Fruit fly (Drosophila melanogaster) whole organism: ENCODE measurements around the gene CG45067.

Experiments used
- Dll ChIP-seq: fragments of >200 bp; optimal IDR thresholded peaks from 2 replicates; lab custom pipeline; 2017
- pan ChIP-seq: fragments of >200 bp; optimal IDR thresholded peaks from 2 replicates; lab custom pipeline; 2017
- psq ChIP-seq: fragments of >200 bp; optimal IDR thresholded peaks from 2 replicates; lab custom pipeline; 2017
- usp ChIP-seq: fragments of >200 bp; optimal IDR thresholded peaks from 2 replicates; lab custom pipeline; 2017; ENCODE audit warnings: missing biosample characterization, missing genetic modification characterization, mixed read lengths

dm6 chr3L:3081146-3081872 is 33.0 kb downstream of the CG45067 start:
- TF ChIP-seq usp (GFP tag; lab: Kevin White, UChicago) = no peak
- TF ChIP-seq psq (lab: Kevin White, UChicago) = no peak
- TF ChIP-seq pan (lab: Kevin White, UChicago) = no peak
- TF ChIP-seq Dll (lab: Kevin White, UChicago) = no peak
